Worm (Caenorhabditis elegans): ENCODE measurements around the gene gar-2.

- TF ChIP-seq nhr-237 (tag; optimal IDR thresholded peaks at IDR 0.05), result no peak
- no peak for TF ChIP-seq egl-27 (tag; optimal IDR thresholded peaks at IDR 0.05)
- TF ChIP-seq unc-62 (GFP tag; optimal IDR thresholded peaks at IDR 0.05), result no peak
- no peak for TF ChIP-seq lin-15B (tag; optimal IDR thresholded peaks at IDR 0.05)
- TF ChIP-seq egl-13 (tag; optimal IDR thresholded peaks at IDR 0.05), result no peak
- TF ChIP-seq nhr-71 (tag; optimal IDR thresholded peaks at IDR 0.05), result no peak
- no peak for TF ChIP-seq fkh-10 (GFP tag; optimal IDR thresholded peaks at IDR 0.05)
- TF ChIP-seq dsc-1 (tag; optimal IDR thresholded peaks at IDR 0.05), result no peak
- TF ChIP-seq nhr-84 (tag; optimal IDR thresholded peaks at IDR 0.05), result no peak
- no peak for TF ChIP-seq unc-86 (tag; optimal IDR thresholded peaks at IDR 0.05)
- TF ChIP-seq sox-4 (tag; optimal IDR thresholded peaks at IDR 0.05), result no peak
- TF ChIP-seq ama-1 (optimal IDR thresholded peaks at IDR 0.05), result no peak
- TF ChIP-seq ztf-4 (tag; optimal IDR thresholded peaks at IDR 0.05), result no peak
- no peak for TF ChIP-seq elt-2 (tag; optimal IDR thresholded peaks at IDR 0.05)
These were observed 23.3 kb upstream of the gar-2 start, which contains the start of gene gadr-3 for ce11 chrIII:6285890-6286289.
